Worm (Caenorhabditis elegans) whole organism, late embryonic: Measurements from ENCODE around the gene clec-156.

ENCODE experiments used
- C08G9.2 ChIP-seq: sonication (generic microtip); optimal IDR thresholded peaks from 2 replicates; lab custom pipeline; 2016; ENCODE audit warnings: mild to moderate bottlenecking, missing genetic modification characterization, moderate library complexity, missing compliant biosample characterization
- F13H6.1 ChIP-seq: sonication (generic microtip); optimal IDR thresholded peaks from 2 replicates; lab custom pipeline; 2016; ENCODE audit warnings: missing genetic modification characterization, missing compliant biosample characterization
- K02D7.2 ChIP-seq: sonication (generic microtip); optimal IDR thresholded peaks from 2 replicates; lab custom pipeline; 2017; ENCODE audit warnings: mild to moderate bottlenecking, missing genetic modification characterization, missing compliant biosample characterization
- K09A11.1 ChIP-seq: sonication (generic microtip); optimal IDR thresholded peaks from 2 replicates; lab custom pipeline; 2017; ENCODE audit warnings: antibody characterized with exemption, mild to moderate bottlenecking, missing genetic modification characterization, missing compliant biosample characterization; ENCODE audit not compliant: insufficient read depth
- Y22D7AL.16 ChIP-seq: sonication (generic microtip); optimal IDR thresholded peaks from 2 replicates; lab custom pipeline; 2016; ENCODE audit warnings: missing genetic modification characterization, missing compliant biosample characterization
- ahr-1 ChIP-seq: sonication (generic microtip); optimal IDR thresholded peaks from 2 replicates; lab custom pipeline; 2016; ENCODE audit warnings: missing genetic modification characterization, missing compliant biosample characterization
- ceh-2 ChIP-seq: sonication (generic microtip); optimal IDR thresholded peaks from 2 replicates; lab custom pipeline; 2016; ENCODE audit warnings: missing genotype, missing genetic modification characterization, missing compliant biosample characterization
- ceh-22 ChIP-seq: sonication (generic microtip); optimal IDR thresholded peaks from 2 replicates; lab custom pipeline; 2017; ENCODE audit warnings: missing biosample characterization, missing genetic modification characterization
- ceh-34 ChIP-seq: sonication (generic microtip); optimal IDR thresholded peaks from 2 replicates; lab custom pipeline; 2016; ENCODE audit warnings: mild to moderate bottlenecking, missing genetic modification characterization, missing compliant biosample characterization
- ceh-6 ChIP-seq: fragments of 200-800 bp; sonication (Bioruptor generic); optimal IDR thresholded peaks from 2 replicates; lab custom pipeline; 2018; ENCODE audit warnings: mild to moderate bottlenecking, missing genetic modification characterization, missing compliant biosample characterization
- dmd-4 ChIP-seq: sonication (generic microtip); optimal IDR thresholded peaks from 2 replicates; lab custom pipeline; 2016; ENCODE audit warnings: borderline replicate concordance, missing genetic modification characterization, missing compliant biosample characterization
- elt-2 ChIP-seq: sonication (generic microtip); optimal IDR thresholded peaks from 2 replicates; lab custom pipeline; 2016; ENCODE audit warnings: missing genetic modification reagents, missing genetic modification characterization, missing compliant biosample characterization
- elt-4 ChIP-seq: sonication (generic microtip); optimal IDR thresholded peaks from 2 replicates; lab custom pipeline; 2016; ENCODE audit warnings: missing genetic modification characterization, missing compliant biosample characterization
- ets-4 ChIP-seq: sonication (generic microtip); optimal IDR thresholded peaks from 2 replicates; lab custom pipeline; 2016; ENCODE audit warnings: missing genetic modification characterization, missing compliant biosample characterization
- eyg-1 ChIP-seq: sonication (generic microtip); optimal IDR thresholded peaks from 2 replicates; lab custom pipeline; 2016; ENCODE audit warnings: missing genotype, missing genetic modification characterization, missing compliant biosample characterization
- fax-1 ChIP-seq: sonication (generic microtip); optimal IDR thresholded peaks from 2 replicates; lab custom pipeline; 2016; ENCODE audit warnings: missing genotype, missing genetic modification characterization, missing compliant biosample characterization
- gmeb-2 ChIP-seq: sonication (generic microtip); optimal IDR thresholded peaks from 2 replicates; lab custom pipeline; 2016; ENCODE audit warnings: missing genetic modification characterization, inconsistent platforms, missing compliant biosample characterization
- hlh-15 ChIP-seq: sonication (generic microtip); optimal IDR thresholded peaks from 2 replicates; lab custom pipeline; 2016; ENCODE audit warnings: missing genetic modification characterization, missing compliant biosample characterization
- hlh-8 ChIP-seq: sonication (generic microtip); optimal IDR thresholded peaks from 2 replicates; lab custom pipeline; 2016; ENCODE audit warnings: missing genotype, missing genetic modification characterization, missing compliant biosample characterization
- lim-6 ChIP-seq: sonication (generic microtip); optimal IDR thresholded peaks from 2 replicates; lab custom pipeline; 2016; ENCODE audit warnings: missing genetic modification characterization, missing compliant biosample characterization
- nfya-1 ChIP-seq: sonication (generic microtip); optimal IDR thresholded peaks from 2 replicates; lab custom pipeline; 2017; ENCODE audit warnings: missing genetic modification characterization, mild to moderate bottlenecking, missing compliant biosample characterization, antibody characterized with exemption, moderate library complexity
- nhr-11 ChIP-seq: fragments of 150-350 bp; optimal IDR thresholded peaks from 2 replicates; lab custom pipeline; 2014; ENCODE audit warnings: missing biosample characterization, missing genetic modification characterization
- nhr-232 ChIP-seq: sonication (generic microtip); optimal IDR thresholded peaks from 2 replicates; lab custom pipeline; 2016; ENCODE audit warnings: missing genetic modification characterization, missing compliant biosample characterization
- npax-4 ChIP-seq: sonication (generic microtip); optimal IDR thresholded peaks from 2 replicates; lab custom pipeline; 2016; ENCODE audit warnings: missing genetic modification characterization, missing compliant biosample characterization
- odd-2 ChIP-seq: sonication (generic microtip); optimal IDR thresholded peaks from 2 replicates; lab custom pipeline; 2017; ENCODE audit warnings: antibody characterized with exemption, mild to moderate bottlenecking, missing genetic modification characterization, missing compliant biosample characterization
- pha-4 ChIP-seq: fragments of 150-350 bp; optimal IDR thresholded peaks from 2 replicates; lab custom pipeline; 2018; ENCODE audit warnings: missing biosample characterization, missing genetic modification reagents, missing genetic modification characterization
- pqm-1 ChIP-seq: sonication (generic microtip); optimal IDR thresholded peaks from 2 replicates; lab custom pipeline; 2016; ENCODE audit warnings: missing genetic modification characterization, missing compliant biosample characterization
- ref-2 ChIP-seq: sonication (generic microtip); optimal IDR thresholded peaks from 2 replicates; lab custom pipeline; 2016; ENCODE audit warnings: missing genetic modification characterization, missing compliant biosample characterization
- tbx-7 ChIP-seq: sonication (generic microtip); optimal IDR thresholded peaks from 2 replicates; lab custom pipeline; 2016; ENCODE audit warnings: missing genotype, missing genetic modification characterization, missing compliant biosample characterization
- ttx-3 ChIP-seq: sonication (generic microtip); optimal IDR thresholded peaks from 2 replicates; lab custom pipeline; 2016; ENCODE audit warnings: missing genetic modification reagents, missing genetic modification characterization, missing compliant biosample characterization
- unc-55 ChIP-seq: sonication (generic microtip); optimal IDR thresholded peaks from 2 replicates; lab custom pipeline; 2017; ENCODE audit warnings: missing biosample characterization, missing genetic modification reagents, missing genetic modification characterization
- unc-86 ChIP-seq: sonication (generic microtip); optimal IDR thresholded peaks from 2 replicates; lab custom pipeline; 2016; ENCODE audit warnings: missing genetic modification characterization, missing compliant biosample characterization

Gene clec-156

ce11 chrIII:4822140-4822539 is 19.9 kb downstream of the clec-156 start, which contains the start of gene F26A1.8:
F26A1.8 (minus strand) TSS chrIII:4822240.
- TF ChIP-seq K02D7.2 (no peak), ceh-34 (tag; lab: Kevin White, UChicago) (no peak), elt-4 (tag; lab: Kevin White, UChicago) (no peak), ref-2 (tag; lab: Kevin White, UChicago) (no peak), K09A11.1 (no peak), pha-4 (tag; lab: Kevin White, UChicago) (no peak), eyg-1 (no peak), gmeb-2 (tag; lab: Kevin White, UChicago) (no peak), dmd-4 (tag; lab: Kevin White, UChicago) (no peak)

- TF ChIP-seq Y22D7AL.16 (tag; lab: Kevin White, UChicago) (no peak), lim-6 (tag; lab: Kevin White, UChicago) (no peak), tbx-7 (tag; lab: Kevin White, UChicago) (no peak)
Measured at ce11 chrIII:4819843-4820242, 22.2 kb downstream of the clec-156 start, which contains the start of gene F26A1.7. F26A1.7 (minus strand) TSS chrIII:4819943.

ce11 chrIII:4817240-4817639 is 24.8 kb downstream of the clec-156 start, which contains the start of gene F26A1.4:
F26A1.4 (plus strand) TSS chrIII:4817540.
- TF ChIP-seq lim-6 (tag; lab: Kevin White, UChicago): no peak
- TF ChIP-seq ahr-1 (tag; lab: Kevin White, UChicago): no peak
- TF ChIP-seq ceh-22 (tag; lab: Kevin White, UChicago): no peak
- TF ChIP-seq F13H6.1 (tag; lab: Kevin White, UChicago): no peak

- TF ChIP-seq F13H6.1 (tag; lab: Kevin White, UChicago) (no peak), ttx-3 (no peak), Y22D7AL.16 (tag; lab: Kevin White, UChicago) (no peak), nhr-11 (tag; lab: Kevin White, UChicago) (no peak), pqm-1 (tag; lab: Kevin White, UChicago) (no peak), ahr-1 (tag; lab: Kevin White, UChicago) (no peak), ceh-6 (GFP tag; lab: Kevin White, UChicago) (no peak), hlh-15 (tag; lab: Kevin White, UChicago) (no peak), ceh-2 (tag; lab: Kevin White, UChicago) (no peak), hlh-8 (tag; lab: Kevin White, UChicago) (no peak)
Measured at ce11 chrIII:4814730-4815129, 27.3 kb downstream of the clec-156 start, which contains the start of gene arl-6. arl-6 (minus strand) TSS chrIII:4814830.

ce11 chrIII:4811195-4811594 is 30.9 kb downstream of the clec-156 start, which contains the start of gene C38D4.7:
C38D4.7 (minus strand) TSS chrIII:4811295.
- TF ChIP-seq odd-2 (tag; lab: Kevin White, UChicago): no peak
- TF ChIP-seq elt-2: no peak
- TF ChIP-seq nfya-1 (tag; lab: Kevin White, UChicago): no peak
- no peak for TF ChIP-seq pqm-1 (tag; lab: Kevin White, UChicago)
- no peak for TF ChIP-seq ceh-22 (tag; lab: Kevin White, UChicago)
- no peak for TF ChIP-seq unc-55 (GFP tag; lab: Kevin White, UChicago)
- TF ChIP-seq fax-1: no peak
- TF ChIP-seq npax-4 (tag; lab: Kevin White, UChicago): no peak
- no peak for TF ChIP-seq nhr-232 (tag; lab: Kevin White, UChicago)
- no peak for TF ChIP-seq C08G9.2 (tag; lab: Kevin White, UChicago)
- no peak for TF ChIP-seq unc-86 (tag; lab: Kevin White, UChicago)
- no peak for TF ChIP-seq ets-4
- TF ChIP-seq, all 69 proteins: peak for 0
